Worm (Caenorhabditis elegans) whole organism, late embryonic: ENCODE measurements around the gene T24B8.7.

Source experiments
- C38D4.7 ChIP-seq: fragments of 200-800 bp; sonication (Bioruptor generic); optimal IDR thresholded peaks from 2 replicates; lab custom pipeline; 2018; ENCODE audit warnings: mild to moderate bottlenecking, missing genetic modification characterization, moderate library complexity, missing compliant biosample characterization
- F13H6.1 ChIP-seq: sonication (generic microtip); optimal IDR thresholded peaks from 2 replicates; lab custom pipeline; 2016; ENCODE audit warnings: missing genetic modification characterization, missing compliant biosample characterization
- K02D7.2 ChIP-seq: sonication (generic microtip); optimal IDR thresholded peaks from 2 replicates; lab custom pipeline; 2017; ENCODE audit warnings: mild to moderate bottlenecking, missing genetic modification characterization, missing compliant biosample characterization
- K09A11.1 ChIP-seq: sonication (generic microtip); optimal IDR thresholded peaks from 2 replicates; lab custom pipeline; 2017; ENCODE audit warnings: antibody characterized with exemption, mild to moderate bottlenecking, missing genetic modification characterization, missing compliant biosample characterization; ENCODE audit not compliant: insufficient read depth
- T23F11.4 ChIP-seq: fragments of 200-800 bp; sonication (Bioruptor generic); optimal IDR thresholded peaks from 2 replicates; lab custom pipeline; 2018; ENCODE audit warnings: mild to moderate bottlenecking, missing genetic modification characterization, missing compliant biosample characterization
- ama-1 ChIP-seq: fragments of 150-350 bp; optimal IDR thresholded peaks from 2 replicates; lab custom pipeline; 2014
- ceh-14 ChIP-seq: sonication (generic microtip); optimal IDR thresholded peaks from 2 replicates; lab custom pipeline; 2016; ENCODE audit warnings: missing genotype, missing genetic modification characterization, missing compliant biosample characterization
- ceh-18 ChIP-seq: sonication (generic microtip); optimal IDR thresholded peaks from 2 replicates; lab custom pipeline; 2016; ENCODE audit warnings: missing genetic modification characterization, missing compliant biosample characterization
- ceh-19 ChIP-seq: fragments of 200-800 bp; sonication (Bioruptor generic); optimal IDR thresholded peaks from 2 replicates; lab custom pipeline; 2018; ENCODE audit warnings: mild to moderate bottlenecking, missing genetic modification characterization, missing compliant biosample characterization
- ceh-2 ChIP-seq: sonication (generic microtip); optimal IDR thresholded peaks from 2 replicates; lab custom pipeline; 2016; ENCODE audit warnings: missing genotype, missing genetic modification characterization, missing compliant biosample characterization
- ceh-22 ChIP-seq: sonication (generic microtip); optimal IDR thresholded peaks from 2 replicates; lab custom pipeline; 2017; ENCODE audit warnings: missing biosample characterization, missing genetic modification characterization
- ceh-24 ChIP-seq: sonication (generic microtip); optimal IDR thresholded peaks from 2 replicates; lab custom pipeline; 2016; ENCODE audit warnings: mild to moderate bottlenecking, missing genetic modification characterization, missing compliant biosample characterization
- ceh-30 ChIP-seq: fragments of 150-350 bp; optimal IDR thresholded peaks from 2 replicates; lab custom pipeline; 2014; ENCODE audit warnings: missing biosample characterization, missing genetic modification characterization
- ceh-31 ChIP-seq: sonication (generic microtip); optimal IDR thresholded peaks from 2 replicates; lab custom pipeline; 2016; ENCODE audit warnings: missing genetic modification characterization, missing compliant biosample characterization
- ceh-34 ChIP-seq: sonication (generic microtip); optimal IDR thresholded peaks from 2 replicates; lab custom pipeline; 2016; ENCODE audit warnings: mild to moderate bottlenecking, missing genetic modification characterization, missing compliant biosample characterization
- ceh-45 ChIP-seq: fragments of 200-800 bp; sonication (Bioruptor generic); IDR thresholded peaks from 2 replicates; pipeline ENCODE4 v1.3.6; 2022; ENCODE audit warnings: missing genetic modification reagents, missing genetic modification characterization, missing compliant biosample characterization
- ceh-6 ChIP-seq: fragments of 200-800 bp; sonication (Bioruptor generic); optimal IDR thresholded peaks from 2 replicates; lab custom pipeline; 2018; ENCODE audit warnings: mild to moderate bottlenecking, missing genetic modification characterization, missing compliant biosample characterization
- ceh-9 ChIP-seq: sonication (generic microtip); optimal IDR thresholded peaks from 2 replicates; lab custom pipeline; 2016; ENCODE audit warnings: mild to moderate bottlenecking, missing genetic modification characterization, inconsistent platforms, missing compliant biosample characterization
- dmd-4 ChIP-seq: sonication (generic microtip); optimal IDR thresholded peaks from 2 replicates; lab custom pipeline; 2016; ENCODE audit warnings: borderline replicate concordance, missing genetic modification characterization, missing compliant biosample characterization
- elt-2 ChIP-seq: sonication (generic microtip); optimal IDR thresholded peaks from 2 replicates; lab custom pipeline; 2016; ENCODE audit warnings: missing genetic modification reagents, missing genetic modification characterization, missing compliant biosample characterization
- elt-4 ChIP-seq: sonication (generic microtip); optimal IDR thresholded peaks from 2 replicates; lab custom pipeline; 2016; ENCODE audit warnings: missing genetic modification characterization, missing compliant biosample characterization
- ets-4 ChIP-seq: sonication (generic microtip); optimal IDR thresholded peaks from 2 replicates; lab custom pipeline; 2016; ENCODE audit warnings: missing genetic modification characterization, missing compliant biosample characterization
- eyg-1 ChIP-seq: sonication (generic microtip); optimal IDR thresholded peaks from 2 replicates; lab custom pipeline; 2016; ENCODE audit warnings: missing genotype, missing genetic modification characterization, missing compliant biosample characterization
- fax-1 ChIP-seq: sonication (generic microtip); optimal IDR thresholded peaks from 2 replicates; lab custom pipeline; 2016; ENCODE audit warnings: missing genotype, missing genetic modification characterization, missing compliant biosample characterization
- hlh-30 ChIP-seq: sonication (generic microtip); optimal IDR thresholded peaks from 2 replicates; lab custom pipeline; 2017; ENCODE audit warnings: antibody characterized with exemption, missing genetic modification characterization, missing compliant biosample characterization; ENCODE audit not compliant: insufficient read depth
- hlh-6 ChIP-seq: sonication (generic microtip); optimal IDR thresholded peaks from 2 replicates; lab custom pipeline; 2016; ENCODE audit warnings: missing genotype, missing genetic modification characterization, missing compliant biosample characterization
- hlh-8 ChIP-seq: sonication (generic microtip); optimal IDR thresholded peaks from 2 replicates; lab custom pipeline; 2016; ENCODE audit warnings: missing genotype, missing genetic modification characterization, missing compliant biosample characterization
- lin-11 ChIP-seq: fragments of 200-800 bp; sonication (Bioruptor generic); optimal IDR thresholded peaks from 2 replicates; lab custom pipeline; 2018; ENCODE audit warnings: mild to moderate bottlenecking, missing genetic modification characterization, missing compliant biosample characterization
- madf-2 ChIP-seq: sonication (generic microtip); optimal IDR thresholded peaks from 2 replicates; lab custom pipeline; 2017; ENCODE audit warnings: missing genetic modification characterization, missing compliant biosample characterization
- mec-3 ChIP-seq: sonication (generic microtip); optimal IDR thresholded peaks from 2 replicates; lab custom pipeline; 2016; ENCODE audit warnings: borderline replicate concordance, missing genetic modification characterization, missing compliant biosample characterization
- nhr-11 ChIP-seq: fragments of 150-350 bp; optimal IDR thresholded peaks from 2 replicates; lab custom pipeline; 2014; ENCODE audit warnings: missing biosample characterization, missing genetic modification characterization
- nhr-232 ChIP-seq: sonication (generic microtip); optimal IDR thresholded peaks from 2 replicates; lab custom pipeline; 2016; ENCODE audit warnings: missing genetic modification characterization, missing compliant biosample characterization
- npax-4 ChIP-seq: sonication (generic microtip); optimal IDR thresholded peaks from 2 replicates; lab custom pipeline; 2016; ENCODE audit warnings: missing genetic modification characterization, missing compliant biosample characterization
- pag-3 ChIP-seq: sonication (generic microtip); optimal IDR thresholded peaks from 2 replicates; lab custom pipeline; 2016; ENCODE audit warnings: missing compliant biosample characterization, missing genetic modification characterization, borderline replicate concordance
- pax-1 ChIP-seq: fragments of 150-350 bp; optimal IDR thresholded peaks from 2 replicates; lab custom pipeline; 2014; ENCODE audit warnings: missing biosample characterization, missing genetic modification characterization
- pqm-1 ChIP-seq: sonication (generic microtip); optimal IDR thresholded peaks from 2 replicates; lab custom pipeline; 2016; ENCODE audit warnings: missing genetic modification characterization, missing compliant biosample characterization
- pros-1 ChIP-seq: fragments of 150-350 bp; optimal IDR thresholded peaks from 2 replicates; lab custom pipeline; 2014; ENCODE audit warnings: missing biosample characterization, missing genetic modification reagents, missing genetic modification characterization
- ref-2 ChIP-seq: sonication (generic microtip); optimal IDR thresholded peaks from 2 replicates; lab custom pipeline; 2016; ENCODE audit warnings: missing genetic modification characterization, missing compliant biosample characterization
- rnt-1 ChIP-seq: sonication (generic microtip); optimal IDR thresholded peaks from 2 replicates; lab custom pipeline; 2016; ENCODE audit warnings: missing genetic modification characterization, missing compliant biosample characterization
- sox-2 ChIP-seq: fragments of 200-800 bp; sonication (Bioruptor generic); IDR thresholded peaks from 2 replicates; pipeline ENCODE4 v1.3.6; 2022; ENCODE audit warnings: missing genetic modification reagents, missing genetic modification characterization, missing compliant biosample characterization
- sox-4 ChIP-seq: sonication (generic microtip); optimal IDR thresholded peaks from 2 replicates; lab custom pipeline; 2017; ENCODE audit warnings: mild to moderate bottlenecking, missing genetic modification characterization, inconsistent platforms, missing compliant biosample characterization
- tbx-2 ChIP-seq: sonication (generic microtip); optimal IDR thresholded peaks from 2 replicates; lab custom pipeline; 2016; ENCODE audit warnings: missing genetic modification characterization, missing compliant biosample characterization
- tbx-7 ChIP-seq: sonication (generic microtip); optimal IDR thresholded peaks from 2 replicates; lab custom pipeline; 2016; ENCODE audit warnings: missing genotype, missing genetic modification characterization, missing compliant biosample characterization
- ttx-3 ChIP-seq: sonication (generic microtip); optimal IDR thresholded peaks from 2 replicates; lab custom pipeline; 2016; ENCODE audit warnings: missing genetic modification reagents, missing genetic modification characterization, missing compliant biosample characterization
- unc-86 ChIP-seq: sonication (generic microtip); optimal IDR thresholded peaks from 2 replicates; lab custom pipeline; 2016; ENCODE audit warnings: missing genetic modification characterization, missing compliant biosample characterization
- ztf-16 ChIP-seq: sonication (generic microtip); optimal IDR thresholded peaks from 2 replicates; lab custom pipeline; 2017; ENCODE audit warnings: missing genetic modification characterization, missing compliant biosample characterization

Gene T24B8.7

ce11 chrII:9017628-9018027 is 35.8 kb downstream of the T24B8.7 start:
- TF ChIP-seq ceh-6 (no peak), ceh-18 (tag; lab: Kevin White, UChicago) (no peak), ceh-31 (no peak), tbx-7 (tag; lab: Kevin White, UChicago) (no peak)

ce11 chrII:9014877-9015505 is 38.5 kb downstream of the T24B8.7 start:
- no peak for TF ChIP-seq elt-2 (tag; lab: Kevin White, UChicago)
- TF ChIP-seq ceh-14 (tag; lab: Kevin White, UChicago), result no peak
- TF ChIP-seq pax-1 (tag; lab: Kevin White, UChicago), result no peak
- TF ChIP-seq ceh-19 (GFP tag; lab: Kevin White, UChicago), result peak; percentile 17
- peak; percentile 1 for TF ChIP-seq ceh-18 (tag; lab: Kevin White, UChicago)
- no peak for TF ChIP-seq tbx-2

ce11 chrII:9014188-9014587 is 39.3 kb downstream of the T24B8.7 start:
- no peak for TF ChIP-seq pros-1 (tag; lab: Kevin White, UChicago)
- TF ChIP-seq, all 69 proteins: peak for 0

- TF ChIP-seq ztf-16 (no peak), K02D7.2 (tag; lab: Kevin White, UChicago) (no peak), ceh-9 (tag; lab: Kevin White, UChicago) (no peak), fax-1 (tag; lab: Kevin White, UChicago) (no peak), hlh-30 (tag; lab: Kevin White, UChicago) (peak; percentile 65), mec-3 (tag; lab: Kevin White, UChicago) (peak; percentile 64), C38D4.7 (GFP tag; lab: Kevin White, UChicago) (no peak), hlh-8 (tag; lab: Kevin White, UChicago) (no peak), sox-2 (GFP tag; lab: Robert Waterston, UW) (no peak), unc-86 (no peak), tbx-2 (no peak), npax-4 (tag; lab: Kevin White, UChicago) (no peak), ceh-34 (peak; percentile 61), pag-3 (tag; lab: Kevin White, UChicago) (no peak), K09A11.1 (tag; lab: Kevin White, UChicago) (no peak), ama-1 (no peak), ceh-45 (GFP tag; lab: Robert Waterston, UW) (no peak), T23F11.4 (GFP tag; lab: Kevin White, UChicago) (no peak), ceh-6 (no peak), lin-11 (no peak), madf-2 (tag; lab: Kevin White, UChicago) (no peak), ceh-22 (tag; lab: Kevin White, UChicago) (no peak), nhr-232 (no peak), hlh-6 (tag; lab: Kevin White, UChicago) (no peak), ceh-18 (tag; lab: Kevin White, UChicago) (peak; percentile 42), ceh-2 (tag; lab: Kevin White, UChicago) (no peak), ceh-31 (peak; percentile 9), ets-4 (no peak), ttx-3 (no peak), F13H6.1 (no peak), eyg-1 (tag; lab: Kevin White, UChicago) (no peak), tbx-7 (tag; lab: Kevin White, UChicago) (no peak), ref-2 (tag; lab: Kevin White, UChicago) (peak; percentile 14), elt-4 (tag; lab: Kevin White, UChicago) (peak; percentile 23), dmd-4 (tag; lab: Kevin White, UChicago) (no peak), ceh-24 (tag; lab: Kevin White, UChicago) (no peak), elt-2 (tag; lab: Kevin White, UChicago) (no peak), ceh-30 (tag; lab: Kevin White, UChicago) (no peak), ceh-19 (GFP tag; lab: Kevin White, UChicago) (no peak), nhr-11 (no peak), sox-4 (no peak), rnt-1 (tag; lab: Kevin White, UChicago) (no peak), pqm-1 (no peak), pros-1 (tag; lab: Kevin White, UChicago) (no peak)
These were observed 40.1 kb downstream of the T24B8.7 start for ce11 chrII:9013341-9013740.
